Fruit fly (Drosophila melanogaster) whole organism, prepupa: Measurements from ENCODE around the gene CG4598.

Experiments used
- CG11762 ChIP-seq: fragments of 200-800 bp; sonication (Bioruptor generic); optimal IDR thresholded peaks from 3 replicates; lab custom pipeline; 2016; ENCODE audit warnings: missing biosample characterization, missing genetic modification characterization; ENCODE audit not compliant: insufficient read depth
- CG15336 ChIP-seq: fragments of 200-800 bp; sonication (Bioruptor generic); IDR thresholded peaks from 2 replicates; pipeline ENCODE4 v1.3.6; 2022; ENCODE audit warnings: missing biosample characterization, missing genetic modification characterization
- CG1621 ChIP-seq: fragments of 200-800 bp; sonication (Bioruptor generic); optimal IDR thresholded peaks from 3 replicates; lab custom pipeline; 2018; ENCODE audit warnings: missing biosample characterization, mild to moderate bottlenecking, missing genetic modification characterization
- CG16779 ChIP-seq: fragments of 200-800 bp; sonication (Bioruptor generic); optimal IDR thresholded peaks from 3 replicates; lab custom pipeline; 2017; ENCODE audit warnings: missing biosample characterization, mild to moderate bottlenecking, missing genetic modification characterization
- CG3032 ChIP-seq: fragments of 200-800 bp; optimal IDR thresholded peaks from 2 replicates; lab custom pipeline; 2019; ENCODE audit warnings: missing biosample characterization, mild to moderate bottlenecking, missing genetic modification characterization, moderate library complexity
- CG31627 ChIP-seq: fragments of 200-800 bp; sonication (Bioruptor generic); optimal IDR thresholded peaks from 3 replicates; lab custom pipeline; 2016; ENCODE audit warnings: missing biosample characterization, missing genetic modification characterization
- CG32006 ChIP-seq: fragments of 200-800 bp; sonication (Bioruptor generic); optimal IDR thresholded peaks from 3 replicates; lab custom pipeline; 2017; ENCODE audit warnings: missing biosample characterization, mild to moderate bottlenecking, missing genetic modification characterization
- CG34406 ChIP-seq: fragments of 200-800 bp; sonication (Bioruptor generic); optimal IDR thresholded peaks from 3 replicates; lab custom pipeline; 2016; ENCODE audit warnings: missing biosample characterization, missing genetic modification characterization
- CG3919 ChIP-seq: fragments of 200-800 bp; sonication (Bioruptor generic); optimal IDR thresholded peaks from 3 replicates; lab custom pipeline; 2016; ENCODE audit warnings: missing biosample characterization, missing genetic modification characterization
- CG4318 ChIP-seq: fragments of 200-800 bp; sonication (Bioruptor generic); optimal IDR thresholded peaks from 3 replicates; lab custom pipeline; 2017; ENCODE audit warnings: missing biosample characterization, mild to moderate bottlenecking, missing genetic modification characterization
- CG6163 ChIP-seq: fragments of 200-800 bp; sonication (Bioruptor generic); IDR thresholded peaks from 3 replicates; pipeline ENCODE4 v1.3.6; 2022; ENCODE audit warnings: missing biosample characterization, missing genetic modification characterization
- CG6276 ChIP-seq: fragments of 200-800 bp; sonication (Bioruptor generic); optimal IDR thresholded peaks from 2 replicates; lab custom pipeline; 2017; ENCODE audit warnings: missing biosample characterization, mild to moderate bottlenecking, missing genetic modification characterization
- CG6792 ChIP-seq: fragments of 200-800 bp; sonication (Bioruptor generic); optimal IDR thresholded peaks from 3 replicates; lab custom pipeline; 2016; ENCODE audit warnings: missing biosample characterization, missing genetic modification characterization
- CG6808 ChIP-seq: fragments of 200-800 bp; sonication (Bioruptor generic); optimal IDR thresholded peaks from 3 replicates; lab custom pipeline; 2017; ENCODE audit warnings: missing biosample characterization, missing genetic modification characterization, mild to moderate bottlenecking, moderate library complexity, missing genetic modification reagents
- CG6854 ChIP-seq: fragments of 200-800 bp; sonication (Bioruptor generic); optimal IDR thresholded peaks from 2 replicates; lab custom pipeline; 2017; ENCODE audit warnings: missing biosample characterization, mild to moderate bottlenecking, missing genetic modification characterization
- CG8119 ChIP-seq: fragments of 200-800 bp; sonication (Bioruptor generic); IDR thresholded peaks from 3 replicates; pipeline ENCODE4 v1.3.6; 2022; ENCODE audit warnings: missing biosample characterization, missing genetic modification characterization
- CG8319 ChIP-seq: fragments of 200-800 bp; sonication (Bioruptor generic); optimal IDR thresholded peaks from 3 replicates; lab custom pipeline; 2016; ENCODE audit warnings: missing biosample characterization, missing genetic modification characterization
- CG9139 ChIP-seq: fragments of 200-800 bp; sonication (Bioruptor generic); optimal IDR thresholded peaks from 3 replicates; lab custom pipeline; 2017; ENCODE audit warnings: missing biosample characterization, mild to moderate bottlenecking, missing genetic modification characterization
- Eip78C ChIP-seq: fragments of 200-800 bp; sonication (Bioruptor generic); peaks from one replicate; lab custom pipeline; 2016; ENCODE audit warnings: missing biosample characterization, missing genetic modification characterization
- Eip93F ChIP-seq: fragments of 200-800 bp; sonication (Bioruptor generic); optimal IDR thresholded peaks from 2 replicates; lab custom pipeline; 2016; ENCODE audit warnings: missing biosample characterization, mild to moderate bottlenecking, missing genetic modification characterization
- Ets21C ChIP-seq: fragments of 200-800 bp; sonication (Bioruptor generic); optimal IDR thresholded peaks from 3 replicates; lab custom pipeline; 2016; ENCODE audit warnings: missing biosample characterization, missing genetic modification characterization
- Ets96B ChIP-seq: fragments of 200-800 bp; optimal IDR thresholded peaks from 2 replicates; lab custom pipeline; 2019; ENCODE audit warnings: missing biosample characterization, mild to moderate bottlenecking, missing genetic modification characterization, moderate library complexity
- Gug ChIP-seq: fragments of 200-800 bp; sonication (Bioruptor generic); IDR thresholded peaks from 2 replicates; pipeline ENCODE4 v1.3.6; 2022; ENCODE audit warnings: missing biosample characterization, missing genetic modification characterization
- Hr39 ChIP-seq: fragments of 200-800 bp; sonication (Bioruptor generic); optimal IDR thresholded peaks from 2 replicates; lab custom pipeline; 2016; ENCODE audit warnings: missing biosample characterization, missing genetic modification characterization
- Hr4 ChIP-seq: fragments of 200-800 bp; sonication (Bioruptor generic); optimal IDR thresholded peaks from 3 replicates; lab custom pipeline; 2016; ENCODE audit warnings: missing biosample characterization, missing genetic modification characterization
- Lpt ChIP-seq: fragments of 200-800 bp; sonication (Bioruptor generic); optimal IDR thresholded peaks from 3 replicates; lab custom pipeline; 2016; ENCODE audit warnings: missing biosample characterization, missing genetic modification characterization
- Sox102F ChIP-seq: fragments of 200-800 bp; sonication (Bioruptor generic); optimal IDR thresholded peaks from 2 replicates; lab custom pipeline; 2016; ENCODE audit warnings: missing biosample characterization, mild to moderate bottlenecking, missing genetic modification characterization
- Sox14 ChIP-seq: fragments of 200-800 bp; sonication (Bioruptor generic); optimal IDR thresholded peaks from 3 replicates; lab custom pipeline; 2016; ENCODE audit warnings: missing biosample characterization, missing genetic modification characterization
- Sox15 ChIP-seq: fragments of 200-800 bp; sonication (Bioruptor generic); optimal IDR thresholded peaks from 3 replicates; lab custom pipeline; 2016; ENCODE audit warnings: missing biosample characterization, missing genetic modification characterization
- acj6 ChIP-seq: fragments of 200-800 bp; sonication (Bioruptor generic); optimal IDR thresholded peaks from 3 replicates; lab custom pipeline; 2016; ENCODE audit warnings: missing biosample characterization, missing genetic modification characterization
- cyc ChIP-seq: fragments of 200-800 bp; sonication (Bioruptor generic); optimal IDR thresholded peaks from 3 replicates; lab custom pipeline; 2016; ENCODE audit warnings: missing biosample characterization, missing genetic modification characterization
- eg ChIP-seq: fragments of 200-800 bp; sonication (Bioruptor generic); IDR thresholded peaks from 3 replicates; pipeline ENCODE4 v1.3.6; 2022; ENCODE audit warnings: missing biosample characterization, missing genetic modification characterization
- esn ChIP-seq: fragments of 200-800 bp; sonication (Bioruptor generic); optimal IDR thresholded peaks from 2 replicates; lab custom pipeline; 2016; ENCODE audit warnings: missing biosample characterization, mild to moderate bottlenecking, missing genetic modification characterization, moderate library complexity
- fd59A ChIP-seq: fragments of 200-800 bp; sonication (Bioruptor generic); optimal IDR thresholded peaks from 2 replicates; lab custom pipeline; 2017; ENCODE audit warnings: missing biosample characterization, mild to moderate bottlenecking, missing genetic modification characterization, missing genetic modification reagents
- fd85E ChIP-seq: fragments of 200-800 bp; sonication (Bioruptor generic); optimal IDR thresholded peaks from 3 replicates; lab custom pipeline; 2016; ENCODE audit warnings: missing biosample characterization, missing genetic modification characterization
- fkh ChIP-seq: fragments of 200-800 bp; sonication (Bioruptor generic); optimal IDR thresholded peaks from 3 replicates; lab custom pipeline; 2017; ENCODE audit warnings: missing biosample characterization, mild to moderate bottlenecking, missing genetic modification characterization, moderate library complexity
- lz ChIP-seq: fragments of 200-800 bp; sonication (Bioruptor generic); optimal IDR thresholded peaks from 3 replicates; lab custom pipeline; 2016; ENCODE audit warnings: missing biosample characterization, missing genetic modification characterization
- net ChIP-seq: fragments of 200-800 bp; sonication (Bioruptor generic); optimal IDR thresholded peaks from 3 replicates; lab custom pipeline; 2016; ENCODE audit warnings: missing biosample characterization, missing genetic modification characterization
- pdm3 ChIP-seq: fragments of 200-800 bp; sonication (Bioruptor generic); optimal IDR thresholded peaks from 3 replicates; lab custom pipeline; 2016; ENCODE audit warnings: missing biosample characterization, missing genetic modification characterization
- salr ChIP-seq, 2 experiments: fragments of 200-800 bp; sonication (Bioruptor generic); optimal IDR thresholded peaks; 3 replicates each; lab custom pipeline; 2016 to 2018; ENCODE audit warnings: missing biosample characterization in 2 of 2, missing genetic modification characterization in 2 of 2, mild to moderate bottlenecking in 1 of 2
- ss ChIP-seq, 2 experiments: fragments of 200-800 bp; sonication (Bioruptor generic); optimal IDR thresholded peaks; 2 replicates in 1 of 2; 3 replicates in 1 of 2; lab custom pipeline; 2017 to 2018; ENCODE audit warnings: mild to moderate bottlenecking in 2 of 2, missing biosample characterization in 2 of 2, missing genetic modification characterization in 2 of 2, moderate library complexity in 1 of 2
- svp ChIP-seq: fragments of 200-800 bp; sonication (Bioruptor generic); peaks from one replicate; lab custom pipeline; 2016; ENCODE audit warnings: missing biosample characterization, missing genetic modification characterization
- topi ChIP-seq: fragments of 200-800 bp; sonication (Bioruptor generic); optimal IDR thresholded peaks from 3 replicates; lab custom pipeline; 2016; ENCODE audit warnings: missing biosample characterization, missing genetic modification characterization
- vri ChIP-seq: fragments of 200-800 bp; sonication (Bioruptor generic); optimal IDR thresholded peaks from 3 replicates; lab custom pipeline; 2016; ENCODE audit warnings: missing biosample characterization, mild to moderate bottlenecking, missing genetic modification characterization

Gene CG4598

DNA sequence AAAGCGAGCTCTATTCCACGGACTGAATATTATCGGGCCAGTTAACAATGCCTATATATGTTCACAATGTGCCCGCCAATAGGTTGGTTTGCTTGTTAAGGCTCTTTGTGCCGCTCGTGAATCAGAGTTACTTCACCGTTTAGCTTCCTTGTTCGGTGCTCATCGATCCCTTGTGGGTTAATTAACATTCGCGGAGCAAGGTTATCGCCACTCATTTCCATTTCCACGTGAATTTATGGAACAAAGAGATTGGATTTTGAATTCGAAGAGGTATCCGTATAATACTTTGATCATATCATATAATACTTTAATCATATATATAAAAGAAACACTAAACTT lies 30.1 kb downstream of the CG4598 start:
- TF ChIP-seq svp (GFP tag; lab: Kevin White, UChicago) (peak; percentile 89), acj6 (no peak), CG6163 (GFP tag; lab: Robert Waterston, UW) (no peak), Hr4 (GFP tag; lab: Kevin White, UChicago) (no peak), topi (no peak), CG31627 (no peak), pdm3 (GFP tag; lab: Kevin White, UChicago) (no peak), CG6808 (GFP tag; lab: Kevin White, UChicago) (peak; percentile 0), CG4318 (GFP tag; lab: Kevin White, UChicago) (no peak)

DNA sequence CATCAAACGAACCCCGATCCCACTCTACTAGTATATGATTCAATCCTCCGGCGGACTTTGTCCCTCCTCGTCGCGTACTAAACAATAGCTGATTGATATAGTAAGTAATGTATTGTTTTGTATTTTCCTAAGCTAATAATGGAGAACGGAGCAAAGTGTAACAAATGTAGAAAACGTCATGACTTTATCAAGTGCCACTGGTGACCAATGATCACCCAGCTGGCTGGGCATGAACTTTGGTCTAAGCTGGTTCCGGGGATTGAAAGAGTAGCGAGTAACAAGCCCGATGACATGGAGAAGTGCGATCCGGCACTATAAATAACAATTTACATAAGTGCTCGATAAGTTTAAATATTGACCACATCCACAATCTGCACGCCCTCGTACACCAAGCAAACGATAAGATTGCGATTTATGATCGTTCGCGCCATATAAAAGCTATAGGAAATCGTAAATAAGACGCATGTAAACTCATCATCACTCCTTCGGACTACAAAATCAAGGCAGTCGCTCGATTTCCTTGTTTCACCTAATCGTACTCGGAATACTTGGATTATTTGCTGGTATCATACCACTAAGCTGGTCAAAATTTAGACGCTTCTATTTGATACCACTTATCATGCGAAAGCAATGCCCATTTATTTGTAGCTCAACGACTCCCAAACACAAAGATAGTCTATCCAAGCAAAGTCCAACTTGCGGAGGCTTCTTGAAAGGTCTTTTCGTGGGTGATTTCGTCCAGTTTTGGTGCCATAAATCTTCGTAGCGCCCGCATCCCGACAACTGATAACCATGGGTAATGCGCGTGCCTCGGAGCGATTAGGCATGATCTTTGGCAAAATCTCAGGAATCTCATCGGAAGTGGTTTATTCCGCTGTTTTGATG lies 31.0 kb downstream of the CG4598 start:
- TF ChIP-seq CG9139 (peak; percentile 36), CG16779 (tag; lab: Kevin White, UChicago) (peak; percentile 60), ss (GFP tag; optimal IDR thresholded peaks at IDR 0.05; lab: Kevin White, UChicago) (peak; percentile 46 to 49), Eip78C (GFP tag; lab: Kevin White, UChicago) (peak; percentile 34), CG1621 (tag; lab: Kevin White, UChicago) (no peak), Sox14 (GFP tag; lab: Kevin White, UChicago) (peak; percentile 3), vri (GFP tag; lab: Kevin White, UChicago) (peak; percentile 79), eg (peak; percentile 31; the same call in 1 of the 3 replicates), CG6854 (GFP tag; lab: Kevin White, UChicago) (peak; percentile 10), net (GFP tag; lab: Kevin White, UChicago) (peak; percentile 29), CG3919 (GFP tag; lab: Kevin White, UChicago) (peak; percentile 4), CG6276 (GFP tag; lab: Kevin White, UChicago) (peak; percentile 75), fkh (GFP tag; lab: Kevin White, UChicago) (no peak), Ets96B (tag; lab: Kevin White, UChicago) (no peak), Hr39 (GFP tag; lab: Kevin White, UChicago) (no peak), CG6808 (GFP tag; lab: Kevin White, UChicago) (peak; percentile 16), topi (no peak), svp (GFP tag; lab: Kevin White, UChicago) (peak; percentile 60), CG8119 (GFP tag; lab: Robert Waterston, UW) (peak; percentile 39; the same call in 1 of the 3 replicates)

DNA sequence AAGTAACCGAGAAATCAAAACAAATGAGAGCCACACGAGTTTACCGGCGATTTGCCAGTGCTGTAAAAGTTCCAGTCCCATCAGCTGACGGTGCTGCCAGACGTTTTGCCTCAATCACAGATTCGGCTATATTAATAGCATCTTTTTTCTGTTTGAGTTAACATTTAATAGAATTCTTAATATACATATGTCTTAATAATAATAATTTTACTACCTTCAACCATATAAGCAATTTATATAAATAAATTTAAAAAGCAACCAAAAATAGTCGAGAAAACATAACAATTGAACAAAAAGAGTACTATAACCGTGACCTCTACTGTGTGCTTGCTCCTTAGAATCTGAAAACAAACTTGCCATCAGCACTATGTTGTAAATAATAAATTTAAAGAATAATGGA lies 35.7 kb downstream of the CG4598 start, which contains the start of the genes CG13126 and CG4709:
Gene CG13126 (minus strand): TSS at position 63 of the 400 bp plus-strand sequence.
Gene CG4709 (plus strand): TSS at position 207 of the 400 bp plus-strand sequence.
- TF ChIP-seq esn (GFP tag; lab: Kevin White, UChicago) (peak; percentile 90), Sox15 (GFP tag; lab: Kevin White, UChicago) (peak; percentile 59), CG3032 (peak; percentile 96), CG3919 (GFP tag; lab: Kevin White, UChicago) (peak; percentile 94), Sox102F (GFP tag; lab: Kevin White, UChicago) (peak; percentile 85), fd85E (GFP tag; lab: Kevin White, UChicago) (peak; percentile 67), fkh (GFP tag; lab: Kevin White, UChicago) (peak; percentile 67), CG8319 (GFP tag; lab: Kevin White, UChicago) (peak; percentile 86), CG11762 (GFP tag; lab: Kevin White, UChicago) (peak; percentile 86), CG6792 (GFP tag; lab: Kevin White, UChicago) (peak; percentile 86), Eip93F (GFP tag; lab: Kevin White, UChicago) (peak; percentile 65), CG15336 (peak; percentile 94), CG6163 (GFP tag; lab: Robert Waterston, UW) (peak; percentile 90), svp (GFP tag; lab: Kevin White, UChicago) (peak; percentile 92), fd59A (peak; percentile 59), CG16779 (tag; lab: Kevin White, UChicago) (peak; percentile 80), CG32006 (peak; percentile 90), Lpt (GFP tag; lab: Kevin White, UChicago) (peak; percentile 82), Eip78C (GFP tag; lab: Kevin White, UChicago) (peak; percentile 96), Ets21C (GFP tag; lab: Kevin White, UChicago) (peak; percentile 64), CG34406 (peak; percentile 88), topi (peak; percentile 85), Sox14 (GFP tag; lab: Kevin White, UChicago) (peak; percentile 74), CG1621 (tag; lab: Kevin White, UChicago) (peak; percentile 65), Hr39 (GFP tag; lab: Kevin White, UChicago) (peak; percentile 64), lz (peak; percentile 74), eg (peak; percentile 94), cyc (GFP tag; lab: Kevin White, UChicago) (peak; percentile 86), Gug (GFP tag; lab: Robert Waterston, UW) (peak; percentile 92), net (GFP tag; lab: Kevin White, UChicago) (peak; percentile 92), salr (GFP tag; optimal IDR thresholded peaks at IDR 0.05; lab: Kevin White, UChicago) (peak; percentile 61 to 75)
